Worm (Caenorhabditis elegans) whole organism, midembryonic: ENCODE data around the gene B0464.6.

Source experiments
- T22C8.4 ChIP-seq: fragments of 200-800 bp; sonication (Bioruptor generic); IDR thresholded peaks from 2 replicates; pipeline ENCODE4 v1.3.6; 2022; ENCODE audit warnings: missing genetic modification characterization, missing compliant biosample characterization
- flt-1 ChIP-seq: fragments of 200-800 bp; sonication (Bioruptor generic); IDR thresholded peaks from 2 replicates; pipeline ENCODE4 v1.3.6; 2022; ENCODE audit warnings: missing genetic modification characterization, missing compliant biosample characterization
- klf-2 ChIP-seq: fragments of 200-800 bp; sonication (Bioruptor generic); conservative IDR thresholded peaks from 2 replicates; pipeline ENCODE4 v1.3.6; 2022; ENCODE audit warnings: missing genetic modification reagents, missing genetic modification characterization, missing compliant biosample characterization
- med-1 ChIP-seq: sonication (generic microtip); optimal IDR thresholded peaks from 2 replicates; lab custom pipeline; 2017; ENCODE audit warnings: missing genetic modification characterization, mild to moderate bottlenecking, missing compliant biosample characterization, antibody characterized with exemption, missing genetic modification reagents; ENCODE audit not compliant: insufficient read depth
- tab-1 ChIP-seq: fragments of 200-800 bp; sonication (Bioruptor generic); IDR thresholded peaks from 2 replicates; pipeline ENCODE4 v1.3.6; 2022; ENCODE audit warnings: missing genetic modification characterization, missing compliant biosample characterization

ce11 chrIII:9465424-9465823 lies 341 bp downstream of the B0464.6 start, which contains the start of gene B0464.9:
- TF ChIP-seq T22C8.4 (GFP tag; lab: Robert Waterston, UW) = peak; percentile 6; the same call in 1 of the 2 replicates
- no peak for TF ChIP-seq klf-2 (GFP tag; lab: Robert Waterston, UW)
- TF ChIP-seq flt-1 (GFP tag; lab: Robert Waterston, UW) = no peak
- no peak for TF ChIP-seq med-1
- no peak for TF ChIP-seq tab-1 (GFP tag; lab: Robert Waterston, UW)
